Fruit fly (Drosophila melanogaster): ENCODE measurements around the gene mthl10.

DNA sequence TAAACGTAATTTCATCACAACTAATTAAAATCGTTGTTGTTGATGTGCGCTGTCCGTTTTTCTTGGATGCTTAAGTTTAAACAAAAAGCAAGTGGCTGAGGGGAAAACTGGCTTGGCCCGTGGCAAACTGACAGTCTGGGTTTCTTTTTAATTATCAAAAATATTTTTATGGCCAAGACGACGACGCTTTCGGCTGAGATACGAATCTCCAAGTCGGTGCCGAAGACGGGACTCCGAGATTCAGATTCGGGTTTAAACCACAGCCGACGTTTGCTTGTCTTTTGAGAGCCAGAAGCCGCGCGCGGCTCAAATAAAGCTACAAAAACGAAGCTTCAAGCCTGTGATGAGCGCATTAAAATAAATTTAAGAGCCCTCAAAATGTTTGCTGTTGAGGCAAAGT, 33.0 kb upstream of the mthl10 start:
- no peak for TF ChIP-seq CG8478 (optimal IDR thresholded peaks at IDR 0.05)
- no peak for TF ChIP-seq CTCF (optimal IDR thresholded peaks at IDR 0.05)
